Worm (Caenorhabditis elegans): ENCODE data around the gene C08F1.12.
"Not testable (repeated sequence)": the region's sequence is repeated elsewhere in the genome, so short reads cannot be mapped to it uniquely, and the experiment has no call there.

The C08F1.12 gene

ce11 chrII:1806358-1806757, at the start of gene C08F1.12:
TSS of gene C08F1.12 (minus strand) at chrII:1806458.
- no peak for TF ChIP-seq unc-62 (GFP tag; optimal IDR thresholded peaks at IDR 0.05)

DNA sequence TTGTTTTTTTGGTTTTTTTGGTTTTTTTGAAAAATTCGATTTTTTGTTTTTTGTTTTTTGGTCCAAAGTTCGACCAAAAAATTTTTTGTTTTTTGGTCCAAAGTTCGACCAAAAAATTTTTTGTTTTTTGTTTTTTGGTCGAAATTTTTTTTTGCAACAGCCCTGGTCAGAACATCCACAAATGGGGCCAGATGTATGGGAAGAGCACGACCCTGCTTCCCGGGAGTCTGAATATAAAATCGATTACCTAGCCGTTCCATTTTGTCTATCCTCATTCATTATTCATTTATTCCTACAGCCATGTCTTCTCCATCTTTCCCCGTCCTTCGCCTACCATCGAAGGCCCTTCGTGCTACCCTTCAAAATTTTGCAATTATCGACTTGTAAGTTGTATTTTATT, 47.8 kb upstream of the C08F1.12 start, which contains the start of gene fbxb-95:
fbxb-95 (plus strand) TSS at position 301 of the 400 bp plus-strand sequence.
- TF ChIP-seq unc-62 (GFP tag; optimal IDR thresholded peaks at IDR 0.05) = not testable (repeated sequence)

ce11 chrII:1852503-1852902, 46.2 kb upstream of the C08F1.12 start, which contains the start of gene C52E2.2:
TSS of gene C52E2.2 (plus strand) at chrII:1852803.
- no peak for TF ChIP-seq unc-62 (GFP tag; optimal IDR thresholded peaks at IDR 0.05)

DNA sequence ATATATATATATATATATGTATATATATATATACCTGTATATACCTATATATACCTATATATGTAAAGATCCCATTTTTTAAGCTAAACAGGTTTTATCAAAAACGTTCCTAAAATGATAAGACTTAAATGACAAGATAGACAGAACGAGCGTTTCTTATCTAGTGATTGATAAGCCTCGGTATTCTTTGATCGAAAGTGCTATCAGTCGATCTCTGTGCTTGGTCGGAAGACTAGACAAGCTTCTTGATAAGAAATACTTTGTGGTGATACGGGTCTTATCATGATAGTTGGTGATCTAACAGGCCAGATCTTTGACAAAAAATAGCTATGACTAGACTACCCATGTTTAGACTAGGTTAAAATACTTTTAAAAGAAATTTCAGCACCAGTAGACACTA, 45.5 kb upstream of the C08F1.12 start:
- no peak for TF ChIP-seq unc-62 (GFP tag; optimal IDR thresholded peaks at IDR 0.05)

- no peak for TF ChIP-seq unc-62 (GFP tag; optimal IDR thresholded peaks at IDR 0.05)
These were observed 44.6 kb upstream of the C08F1.12 start, which contains the start of gene C52E2.3 for ce11 chrII:1850840-1851294. TSS of gene C52E2.3 (plus strand) at chrII:1851244.

- no peak for TF ChIP-seq unc-62 (GFP tag; optimal IDR thresholded peaks at IDR 0.05)
These were observed 44.0 kb upstream of the C08F1.12 start, which contains the start of gene fbxb-96 for ce11 chrII:1850299-1850698. TSS of gene fbxb-96 (minus strand) at chrII:1850399.

DNA sequence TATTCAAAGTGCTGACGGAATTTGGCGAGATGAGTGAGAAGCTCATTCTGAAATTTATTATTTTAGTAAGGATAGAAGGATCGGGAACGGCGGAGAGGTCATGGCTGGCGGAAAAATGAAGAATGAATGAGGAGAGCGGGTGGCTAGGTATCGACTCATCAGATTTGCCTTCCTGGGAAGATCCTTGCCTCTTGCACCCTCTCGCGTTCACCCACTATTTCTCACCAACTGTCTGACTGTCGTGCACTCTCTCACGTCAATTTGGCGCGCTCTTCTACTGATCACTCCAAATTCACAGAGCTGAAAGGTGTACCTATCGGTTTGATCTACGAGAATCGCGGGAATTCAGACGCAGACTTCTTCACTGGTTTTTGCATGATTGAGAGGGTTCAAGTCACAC, 41.9 kb upstream of the C08F1.12 start, which contains the start of gene fbxb-97:
fbxb-97 (minus strand) TSS at position 53 of the 400 bp plus-strand sequence.
- TF ChIP-seq unc-62 (GFP tag; optimal IDR thresholded peaks at IDR 0.05) = no peak

DNA sequence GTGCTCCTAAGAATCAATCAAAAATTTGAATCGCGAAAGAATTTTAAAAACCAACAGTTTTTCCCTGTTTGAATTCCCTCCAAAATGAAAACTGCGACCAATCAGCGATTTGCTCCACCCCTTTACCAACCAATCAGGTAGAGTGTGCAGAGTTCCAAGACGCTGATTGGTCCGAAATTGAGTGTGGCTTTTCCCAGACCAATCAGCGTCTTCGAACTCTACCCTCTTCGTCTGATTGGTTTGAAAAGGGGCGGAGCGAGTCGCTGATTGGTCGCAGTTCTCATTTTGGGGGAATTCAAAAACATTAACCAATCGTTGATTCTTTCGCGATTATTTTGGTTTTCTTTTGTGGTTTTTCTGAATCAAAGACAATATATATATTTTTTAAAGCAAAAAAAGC, 38.3 kb upstream of the C08F1.12 start:
- TF ChIP-seq unc-62 (GFP tag; optimal IDR thresholded peaks at IDR 0.05) = no peak

DNA sequence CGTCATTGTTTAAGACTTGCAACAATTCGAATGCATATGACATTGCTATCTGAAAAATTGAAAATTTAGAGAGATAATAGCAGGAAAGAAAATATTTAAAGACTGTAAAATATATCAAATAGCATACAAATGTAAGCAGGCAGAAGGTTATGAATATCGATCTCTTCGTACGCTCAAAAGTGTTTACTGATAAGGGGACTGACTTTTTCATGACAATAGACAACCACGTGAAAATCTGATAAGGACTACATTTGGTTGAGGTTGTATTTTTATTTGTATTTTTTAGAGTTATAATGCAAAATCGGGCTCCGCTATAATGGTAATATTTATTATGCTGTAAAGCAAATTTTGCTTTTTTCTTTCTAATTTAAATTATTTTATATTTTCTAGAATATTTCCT, 36.6 kb upstream of the C08F1.12 start, which contains the start of the genes C52E2.5 and C52E2.4:
C52E2.5 (minus strand) TSS at position 43 of the 400 bp plus-strand sequence.
C52E2.4 (plus strand) TSS at position 252 of the 400 bp plus-strand sequence.
- no peak for TF ChIP-seq unc-62 (GFP tag; optimal IDR thresholded peaks at IDR 0.05)

- no peak for TF ChIP-seq unc-62 (GFP tag; optimal IDR thresholded peaks at IDR 0.05)
These were observed 29.9 kb upstream of the C08F1.12 start, which contains the start of gene T08E11.1 for ce11 chrII:1836204-1836603. TSS of gene T08E11.1 (plus strand) at chrII:1836504.

DNA sequence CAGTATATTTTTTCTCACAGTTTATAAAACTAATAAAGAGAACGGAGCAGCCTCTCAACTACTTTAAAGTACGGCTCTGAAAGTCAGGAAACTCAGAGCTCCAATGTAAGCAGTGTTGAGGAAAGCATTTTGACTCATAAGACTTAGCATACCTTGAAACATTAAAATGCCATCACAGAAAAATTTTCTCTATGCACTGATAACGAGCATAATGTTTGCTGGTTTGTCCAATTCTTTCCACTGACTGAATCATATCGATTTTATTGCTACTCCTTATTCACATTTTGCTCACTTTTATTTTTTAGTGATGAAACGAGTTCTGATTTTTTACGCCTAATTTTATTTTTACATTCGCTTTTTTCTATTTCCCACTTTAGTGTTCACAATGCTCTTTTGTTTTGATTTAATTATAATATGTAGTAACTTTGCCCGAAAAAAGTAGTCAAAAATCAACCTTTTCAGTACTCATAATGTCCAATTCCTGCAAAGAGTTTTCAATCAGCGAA, 25.7 kb upstream of the C08F1.12 start, which contains the start of gene math-39:
math-39 (plus strand) TSS at position 456 of the 506 bp plus-strand sequence.
- TF ChIP-seq unc-62 (GFP tag; optimal IDR thresholded peaks at IDR 0.05) = no peak

DNA sequence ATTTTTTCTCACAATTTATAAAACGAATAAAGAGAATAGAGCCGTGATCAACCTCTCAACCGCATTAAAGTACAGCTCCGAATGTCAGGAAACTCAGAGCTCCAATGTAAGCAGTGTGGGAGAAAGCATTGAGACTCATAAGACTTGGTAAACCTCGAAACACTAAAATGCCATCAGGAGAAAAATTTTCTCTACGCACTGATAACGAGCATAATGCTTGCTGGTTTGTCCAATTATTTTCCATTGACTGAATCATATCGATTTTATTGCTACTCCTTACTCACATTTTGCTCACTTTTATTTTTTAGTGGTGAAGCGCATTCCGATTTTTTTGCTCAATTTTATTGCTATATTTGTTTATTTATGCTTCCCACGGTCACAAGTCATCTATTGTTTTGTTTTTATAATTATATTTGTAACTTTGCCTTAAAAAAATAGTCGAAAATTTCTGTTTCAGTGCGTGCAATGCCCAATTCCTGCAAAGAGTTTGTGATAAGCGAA, 24.0 kb upstream of the C08F1.12 start, which contains the start of gene math-40:
math-40 (plus strand) TSS at position 451 of the 501 bp plus-strand sequence.
- no peak for TF ChIP-seq unc-62 (GFP tag; optimal IDR thresholded peaks at IDR 0.05)

DNA sequence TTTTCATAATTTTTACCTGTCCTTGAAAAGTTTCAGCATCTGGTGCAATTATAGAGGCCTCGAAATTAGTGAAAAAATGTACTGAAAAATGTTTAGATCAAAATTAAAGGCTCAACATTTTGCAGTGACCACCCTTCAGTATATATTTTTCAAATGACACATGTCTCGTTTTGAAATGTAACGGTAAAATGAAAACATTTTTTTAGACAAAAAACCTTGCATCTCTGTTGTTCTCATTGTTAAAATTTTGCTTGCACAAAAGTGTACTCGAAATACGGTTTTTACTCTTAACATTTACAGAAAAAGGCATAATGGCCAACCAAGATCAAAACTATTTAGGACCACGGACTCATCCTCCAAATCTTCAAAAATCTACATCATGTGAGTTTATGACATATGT, 18.1 kb upstream of the C08F1.12 start, which contains the start of gene math-41:
math-41 (plus strand) TSS at position 301 of the 400 bp plus-strand sequence.
- TF ChIP-seq unc-62 (GFP tag; optimal IDR thresholded peaks at IDR 0.05) = not testable (repeated sequence)

ce11 chrII:1820774-1821173, 14.5 kb upstream of the C08F1.12 start, which contains the start of gene fbxa-3:
TSS of gene fbxa-3 (minus strand) at chrII:1820874.
- TF ChIP-seq unc-62 (GFP tag; optimal IDR thresholded peaks at IDR 0.05) = no peak

DNA sequence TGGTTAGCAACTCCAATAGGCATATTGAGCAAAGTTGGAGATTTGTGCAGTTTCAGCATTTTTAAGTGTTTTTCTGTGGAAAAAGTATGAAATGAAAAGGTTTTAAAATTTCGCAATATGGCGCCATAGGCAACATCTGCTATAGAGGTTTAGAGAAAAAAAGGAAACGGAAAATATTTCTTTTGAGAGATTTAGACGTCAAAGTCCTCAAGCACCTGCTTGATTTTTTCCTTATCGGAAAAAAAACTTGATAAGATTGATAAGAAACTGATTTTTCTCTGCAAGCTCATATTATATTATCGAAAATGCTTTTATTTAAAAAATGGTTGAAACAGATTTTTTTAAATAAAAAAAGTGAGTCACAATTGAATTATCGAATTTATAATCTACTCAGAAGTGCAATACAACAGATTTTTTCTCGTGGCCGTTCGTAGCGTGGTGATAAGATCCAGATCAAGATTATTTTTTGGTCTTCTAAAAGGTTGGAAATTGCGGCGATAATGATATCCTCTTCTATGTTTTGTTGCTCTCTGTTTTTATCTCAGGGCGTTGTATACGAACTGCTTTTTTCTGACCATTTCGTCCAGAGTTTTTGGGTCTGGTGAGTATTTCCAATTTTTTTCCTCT, 13.8 kb upstream of the C08F1.12 start, which contains the start of gene fbxc-19:
fbxc-19 (plus strand) TSS at position 536 of the 627 bp plus-strand sequence.
- no peak for TF ChIP-seq unc-62 (GFP tag; optimal IDR thresholded peaks at IDR 0.05)

- no peak for TF ChIP-seq unc-62 (GFP tag; optimal IDR thresholded peaks at IDR 0.05)
These were observed 12.0 kb upstream of the C08F1.12 start, which contains the start of gene fbxb-10 for ce11 chrII:1818300-1818699. TSS of gene fbxb-10 (minus strand) at chrII:1818400.
